Worm (Caenorhabditis elegans) whole organism, L4/young adult: ENCODE data around the gene srlf-16.

Experiments used
- W03F9.2 ChIP-seq: fragments of 150-350 bp; optimal IDR thresholded peaks from 2 replicates; lab custom pipeline; 2014; ENCODE audit warnings: missing biosample characterization, missing genetic modification characterization
- him-1 ChIP-seq: sonication (generic microtip); optimal IDR thresholded peaks from 2 replicates; lab custom pipeline; 2016; ENCODE audit warnings: missing genotype, missing genetic modification reagents, missing genetic modification characterization, missing compliant biosample characterization

- TF ChIP-seq him-1 (tag; lab: Kevin White, UChicago) (no peak), W03F9.2 (tag; lab: Kevin White, UChicago) (no peak)
These were observed 39.0 kb downstream of the srlf-16 start, which contains the start of gene D1014.2 for ce11 chrV:8143605-8144004.
